Worm (Caenorhabditis elegans) whole organism, L2 larva: Measurements from ENCODE around the gene Y53C12A.3.

Experiments
- blmp-1 ChIP-seq: sonication (generic microtip); optimal IDR thresholded peaks from 2 replicates; lab custom pipeline; 2017; ENCODE audit warnings: missing genetic modification characterization, mild to moderate bottlenecking, missing compliant biosample characterization, antibody characterized with exemption, moderate library complexity; ENCODE audit not compliant: insufficient read depth
- ceh-16 ChIP-seq: fragments of 150-350 bp; optimal IDR thresholded peaks from 2 replicates; lab custom pipeline; 2014; ENCODE audit warnings: missing biosample characterization, missing genetic modification characterization
- ceh-82 ChIP-seq: fragments of 150-350 bp; optimal IDR thresholded peaks from 2 replicates; lab custom pipeline; 2014; ENCODE audit warnings: missing biosample characterization, missing genetic modification characterization
- dmd-4 ChIP-seq: sonication (generic microtip); optimal IDR thresholded peaks from 2 replicates; lab custom pipeline; 2017; ENCODE audit warnings: missing biosample characterization, missing genetic modification characterization
- fos-1 ChIP-seq: fragments of 150-350 bp; optimal IDR thresholded peaks from 2 replicates; lab custom pipeline; 2014; ENCODE audit warnings: missing biosample characterization, missing genetic modification characterization
- mab-5 ChIP-seq: fragments of 150-350 bp; optimal IDR thresholded peaks from 2 replicates; lab custom pipeline; 2014; ENCODE audit warnings: missing biosample characterization, missing genetic modification characterization
- nhr-23 ChIP-seq: fragments of 150-350 bp; optimal IDR thresholded peaks from 2 replicates; lab custom pipeline; 2014; ENCODE audit warnings: missing biosample characterization, missing genetic modification reagents, missing genetic modification characterization
- nhr-237 ChIP-seq: fragments of 150-350 bp; optimal IDR thresholded peaks from 2 replicates; lab custom pipeline; 2014; ENCODE audit warnings: missing biosample characterization, missing genetic modification characterization
- snpc-4 ChIP-seq: fragments of 150-350 bp; optimal IDR thresholded peaks from 2 replicates; lab custom pipeline; 2014; ENCODE audit warnings: missing biosample characterization, missing genetic modification characterization
- zag-1 ChIP-seq: fragments of 150-350 bp; optimal IDR thresholded peaks from 2 replicates; lab custom pipeline; 2014; ENCODE audit warnings: missing biosample characterization, missing genetic modification characterization

DNA sequence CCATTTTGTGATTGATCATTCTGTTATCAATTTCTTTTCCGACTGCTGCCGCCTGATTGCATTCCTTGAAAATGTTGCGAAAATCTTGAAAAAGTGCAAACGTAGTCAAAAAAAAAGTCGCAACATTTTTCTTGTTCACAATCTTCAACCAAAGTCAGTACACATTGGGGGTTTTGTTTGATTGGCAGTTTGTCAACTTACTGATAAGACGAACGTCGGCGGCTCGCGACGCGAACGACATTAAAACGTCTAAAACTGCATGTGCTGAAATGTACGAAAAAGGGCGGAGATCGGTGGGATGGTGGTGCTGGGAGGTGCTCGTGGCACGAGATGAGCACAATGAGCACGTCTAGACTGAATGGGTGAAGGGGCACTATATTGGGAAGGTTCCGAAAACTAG is 32.8 kb upstream of the Y53C12A.3 start:
- no peak for TF ChIP-seq blmp-1
- TF ChIP-seq fos-1 (tag; lab: Kevin White, UChicago), result peak; percentile 81
- TF ChIP-seq snpc-4, result no peak
- no peak for TF ChIP-seq mab-5 (tag; lab: Kevin White, UChicago)
- no peak for TF ChIP-seq dmd-4 (tag; lab: Kevin White, UChicago)
- TF ChIP-seq nhr-237 (tag; lab: Kevin White, UChicago), result no peak
- TF ChIP-seq zag-1 (tag; lab: Kevin White, UChicago), result no peak
- no peak for TF ChIP-seq nhr-23 (tag; lab: Kevin White, UChicago)
- no peak for TF ChIP-seq ceh-16
- no peak for TF ChIP-seq ceh-82 (tag; lab: Kevin White, UChicago)
